Fruit fly (Drosophila melanogaster) whole organism: ENCODE measurements around the gene spen.

Experiments used
- EcR ChIP-seq, 2 experiments: fragments of >200 bp; optimal IDR thresholded peaks; 2 replicates each; lab custom pipeline; 2017; ENCODE audit warnings: missing biosample characterization in 2 of 2, missing genetic modification characterization in 2 of 2, missing genetic modification reagents in 2 of 2
- psq ChIP-seq: fragments of >200 bp; optimal IDR thresholded peaks from 2 replicates; lab custom pipeline; 2017

- no peak for TF ChIP-seq psq (lab: Kevin White, UChicago)
- TF ChIP-seq EcR (GFP tag; optimal IDR thresholded peaks at IDR 0.05; lab: Kevin White, UChicago): no peak
Observed at dm6 chr2L:123007-123327, 35.9 kb upstream of the spen start.
